Worm (Caenorhabditis elegans) whole organism, L1 larva: ENCODE measurements around the gene dsl-2.
A peak's percentile ranks its signal among the peaks of the same experiment; 100 is the strongest.

Experiments used
- C04F5.9 ChIP-seq: sonication (generic microtip); optimal IDR thresholded peaks from 2 replicates; lab custom pipeline; 2016; ENCODE audit warnings: missing genetic modification characterization, missing compliant biosample characterization
- C16A3.4 ChIP-seq: fragments of 150-350 bp; optimal IDR thresholded peaks from 2 replicates; lab custom pipeline; 2014; ENCODE audit warnings: missing biosample characterization, missing genetic modification characterization
- C34B4.2 ChIP-seq: sonication (generic microtip); optimal IDR thresholded peaks from 2 replicates; lab custom pipeline; 2017; ENCODE audit warnings: mild to moderate bottlenecking, missing genetic modification characterization, missing compliant biosample characterization
- Y116A8C.19 ChIP-seq: sonication (generic microtip); optimal IDR thresholded peaks from 2 replicates; lab custom pipeline; 2016; ENCODE audit warnings: missing compliant biosample characterization, missing genetic modification characterization, borderline replicate concordance
- aha-1 ChIP-seq: fragments of 150-350 bp; optimal IDR thresholded peaks from 2 replicates; lab custom pipeline; 2014; ENCODE audit warnings: missing biosample characterization, missing genetic modification characterization
- alr-1 ChIP-seq: fragments of 200-800 bp; sonication (Bioruptor generic); optimal IDR thresholded peaks from 2 replicates; lab custom pipeline; 2018; ENCODE audit warnings: borderline replicate concordance, mild to moderate bottlenecking, missing genetic modification characterization, missing compliant biosample characterization
- aly-2 ChIP-seq: fragments of 150-350 bp; optimal IDR thresholded peaks from 2 replicates; lab custom pipeline; 2014; ENCODE audit warnings: missing biosample characterization, missing genetic modification characterization
- ceh-63 ChIP-seq: fragments of 200-800 bp; sonication (Bioruptor generic); optimal IDR thresholded peaks from 2 replicates; lab custom pipeline; 2018; ENCODE audit warnings: mild to moderate bottlenecking, missing genetic modification characterization, missing compliant biosample characterization
- ceh-8 ChIP-seq: fragments of 200-800 bp; sonication (Bioruptor generic); optimal IDR thresholded peaks from 2 replicates; lab custom pipeline; 2018; ENCODE audit warnings: mild to moderate bottlenecking, missing genetic modification characterization, moderate library complexity, missing compliant biosample characterization
- ces-1 ChIP-seq: fragments of 150-350 bp; optimal IDR thresholded peaks from 2 replicates; lab custom pipeline; 2014; ENCODE audit warnings: missing biosample characterization, missing genetic modification reagents, missing genetic modification characterization
- dpl-1 ChIP-seq, 3 experiments: fragments of 150-350 bp in 2 of 3; sonication (generic microtip) in 1 of 3; optimal IDR thresholded peaks; 2 replicates each; lab custom pipeline; 2014 to 2017; ENCODE audit warnings: missing biosample characterization in 3 of 3, missing genetic modification characterization in 3 of 3, missing genetic modification reagents in 3 of 3
- dsc-1 ChIP-seq: sonication (generic microtip); optimal IDR thresholded peaks from 2 replicates; lab custom pipeline; 2016; ENCODE audit warnings: mild to moderate bottlenecking, missing genetic modification characterization, missing compliant biosample characterization
- egl-13 ChIP-seq: sonication (generic microtip); optimal IDR thresholded peaks from 2 replicates; lab custom pipeline; 2016; ENCODE audit warnings: missing genotype, missing genetic modification reagents, missing genetic modification characterization, missing compliant biosample characterization
- elt-2 ChIP-seq: sonication (generic microtip); optimal IDR thresholded peaks from 2 replicates; lab custom pipeline; 2016; ENCODE audit warnings: missing genetic modification characterization, mild to moderate bottlenecking, inconsistent platforms, missing compliant biosample characterization, missing genetic modification reagents
- elt-3 ChIP-seq, 6 experiments: fragments of 150-350 bp in 1 of 6; sonication (generic microtip); optimal IDR thresholded peaks; 2 replicates each; lab custom pipeline; 2017 to 2018; ENCODE audit warnings: missing biosample characterization in 6 of 6, missing genetic modification characterization in 6 of 6, inconsistent platforms in 1 of 6
- fkh-10 ChIP-seq: sonication (generic microtip); optimal IDR thresholded peaks from 2 replicates; lab custom pipeline; 2017; ENCODE audit warnings: missing biosample characterization, missing genetic modification reagents, missing genetic modification characterization
- fkh-8 ChIP-seq: sonication (generic microtip); optimal IDR thresholded peaks from 2 replicates; lab custom pipeline; 2016; ENCODE audit warnings: mild to moderate bottlenecking, missing genetic modification characterization, missing compliant biosample characterization
- fos-1 ChIP-seq: fragments of 150-350 bp; optimal IDR thresholded peaks from 2 replicates; lab custom pipeline; 2014; ENCODE audit warnings: missing biosample characterization, missing genetic modification characterization
- grh-1 ChIP-seq: fragments of 200-800 bp; sonication (Bioruptor generic); IDR thresholded peaks from 2 replicates; pipeline ENCODE4 v1.3.6; 2022; ENCODE audit warnings: missing genetic modification reagents, missing genetic modification characterization, missing compliant biosample characterization
- hpl-2 ChIP-seq: fragments of 150-350 bp; optimal IDR thresholded peaks from 2 replicates; lab custom pipeline; 2014; ENCODE audit warnings: missing biosample characterization, missing genetic modification reagents, missing genetic modification characterization
- isw-1 ChIP-seq: fragments of 200-800 bp; sonication (Bioruptor generic); IDR thresholded peaks from 2 replicates; pipeline ENCODE4 v1.3.6; 2022; ENCODE audit warnings: missing genetic modification characterization, missing compliant biosample characterization
- lin-13 ChIP-seq: fragments of 150-350 bp; optimal IDR thresholded peaks from 2 replicates; lab custom pipeline; 2014; ENCODE audit warnings: missing biosample characterization, missing genetic modification reagents, missing genetic modification characterization
- lin-14 ChIP-seq: fragments of 200-800 bp; sonication (Bioruptor generic); optimal IDR thresholded peaks from 2 replicates; lab custom pipeline; 2018; ENCODE audit warnings: mild to moderate bottlenecking, missing genetic modification characterization, moderate library complexity, missing compliant biosample characterization
- lin-35 ChIP-seq, 2 experiments: fragments of 150-350 bp; optimal IDR thresholded peaks; 2 replicates each; lab custom pipeline; 2014; ENCODE audit warnings: missing biosample characterization in 2 of 2, missing genetic modification characterization in 2 of 2, missing genetic modification reagents in 2 of 2
- lir-3 ChIP-seq: sonication (generic microtip); optimal IDR thresholded peaks from 2 replicates; lab custom pipeline; 2016; ENCODE audit warnings: mild to moderate bottlenecking, missing genetic modification characterization, moderate library complexity, missing compliant biosample characterization; ENCODE audit not compliant: poor library complexity
- lsy-2 ChIP-seq, 2 experiments: fragments of 150-350 bp; optimal IDR thresholded peaks; 2 replicates each; lab custom pipeline; 2014; ENCODE audit warnings: missing biosample characterization in 2 of 2, missing genetic modification characterization in 2 of 2
- mdl-1 ChIP-seq, 2 experiments: fragments of 150-350 bp; optimal IDR thresholded peaks; 2 replicates each; lab custom pipeline; 2014 to 2017; ENCODE audit warnings: missing biosample characterization in 2 of 2, missing genetic modification characterization in 2 of 2, inconsistent platforms in 1 of 2
- mef-2 ChIP-seq: fragments of 150-350 bp; optimal IDR thresholded peaks from 2 replicates; lab custom pipeline; 2014; ENCODE audit warnings: missing biosample characterization, missing genetic modification characterization
- mep-1 ChIP-seq: fragments of 150-350 bp; optimal IDR thresholded peaks from 2 replicates; lab custom pipeline; 2014; ENCODE audit warnings: missing biosample characterization, missing genetic modification characterization
- nhr-12 ChIP-seq: sonication (generic microtip); optimal IDR thresholded peaks from 2 replicates; lab custom pipeline; 2017; ENCODE audit warnings: missing biosample characterization, missing genetic modification characterization
- nhr-28 ChIP-seq: fragments of 150-350 bp; optimal IDR thresholded peaks from 2 replicates; lab custom pipeline; 2014; ENCODE audit warnings: missing biosample characterization, missing genetic modification characterization
- nhr-47 ChIP-seq: sonication (generic microtip); optimal IDR thresholded peaks from 2 replicates; lab custom pipeline; 2016; ENCODE audit warnings: mild to moderate bottlenecking, missing genetic modification characterization, moderate library complexity, missing compliant biosample characterization
- nhr-77 ChIP-seq: fragments of 150-350 bp; optimal IDR thresholded peaks from 2 replicates; lab custom pipeline; 2014; ENCODE audit warnings: missing biosample characterization, missing genetic modification characterization
- nhr-85 ChIP-seq: sonication (generic microtip); peaks from one replicate; lab custom pipeline; 2016; ENCODE audit warnings: missing genetic modification characterization, inconsistent platforms, missing compliant biosample characterization
- nhr-90 ChIP-seq: sonication (generic microtip); optimal IDR thresholded peaks from 2 replicates; lab custom pipeline; 2016; ENCODE audit warnings: mild to moderate bottlenecking, missing genetic modification characterization, missing compliant biosample characterization; ENCODE audit not compliant: poor library complexity
- pag-3 ChIP-seq: sonication (generic microtip); optimal IDR thresholded peaks from 2 replicates; lab custom pipeline; 2017; ENCODE audit warnings: missing genetic modification characterization, mild to moderate bottlenecking, missing compliant biosample characterization, antibody characterized with exemption, borderline replicate concordance; ENCODE audit not compliant: insufficient read depth
- pax-3 ChIP-seq: fragments of 200-800 bp; sonication (Bioruptor generic); optimal IDR thresholded peaks from 2 replicates; lab custom pipeline; 2018; ENCODE audit warnings: mild to moderate bottlenecking, missing genetic modification characterization, moderate library complexity, missing compliant biosample characterization
- pqm-1 ChIP-seq: sonication (generic microtip); optimal IDR thresholded peaks from 3 replicates; lab custom pipeline; 2017; ENCODE audit warnings: missing biosample characterization, missing genetic modification characterization
- skn-1 ChIP-seq: fragments of 150-350 bp; optimal IDR thresholded peaks from 2 replicates; lab custom pipeline; 2014; ENCODE audit warnings: missing biosample characterization, missing genetic modification characterization
- sox-4 ChIP-seq: sonication (generic microtip); optimal IDR thresholded peaks from 2 replicates; lab custom pipeline; 2016; ENCODE audit warnings: missing genetic modification characterization, missing compliant biosample characterization
- tbx-2 ChIP-seq: sonication (generic microtip); optimal IDR thresholded peaks from 2 replicates; lab custom pipeline; 2016; ENCODE audit warnings: missing genetic modification characterization, missing compliant biosample characterization
- unc-130 ChIP-seq: fragments of 150-350 bp; optimal IDR thresholded peaks from 2 replicates; lab custom pipeline; 2017; ENCODE audit warnings: missing biosample characterization, missing genetic modification characterization, inconsistent platforms
- unc-30 ChIP-seq: sonication (generic microtip); optimal IDR thresholded peaks from 2 replicates; lab custom pipeline; 2017; ENCODE audit warnings: missing biosample characterization, missing genetic modification characterization
- unc-62 ChIP-seq: fragments of 150-350 bp; optimal IDR thresholded peaks from 2 replicates; lab custom pipeline; 2014; ENCODE audit warnings: missing biosample characterization, missing genetic modification reagents, missing genetic modification characterization
- unc-98 ChIP-seq: fragments of 200-800 bp; sonication (Bioruptor generic); IDR thresholded peaks from 2 replicates; pipeline ENCODE4 v1.3.6; 2022; ENCODE audit warnings: missing genetic modification characterization, missing compliant biosample characterization
- zip-4 ChIP-seq: fragments of 200-800 bp; sonication (Bioruptor generic); optimal IDR thresholded peaks from 2 replicates; lab custom pipeline; 2018; ENCODE audit warnings: mild to moderate bottlenecking, missing genetic modification characterization, moderate library complexity, missing compliant biosample characterization

dsl-2 gene

ce11 chrIV:1168311-1168965, 36.3 kb downstream of the dsl-2 start (continued):
- TF ChIP-seq isw-1 (no peak), nhr-28 (no peak), dpl-1 (GFP tag; optimal IDR thresholded peaks at IDR 0.05; lab: Kevin White, UChicago) (peak; percentile 27 to 58 (median 31)), fkh-10 (GFP tag; lab: Kevin White, UChicago) (no peak), C34B4.2 (tag; lab: Kevin White, UChicago) (no peak), unc-30 (no peak), aha-1 (tag; lab: Kevin White, UChicago) (no peak), egl-13 (tag; lab: Kevin White, UChicago) (no peak), hpl-2 (no peak), lsy-2 (tag; optimal IDR thresholded peaks at IDR 0.05; lab: Kevin White, UChicago) (peak; percentile 32 to 65), alr-1 (no peak), nhr-77 (tag; lab: Kevin White, UChicago) (no peak), unc-62 (GFP tag; lab: Kevin White, UChicago) (no peak), nhr-12 (tag; lab: Kevin White, UChicago) (no peak), unc-98 (GFP tag; lab: Robert Waterston, UW) (no peak), mep-1 (tag; lab: Kevin White, UChicago) (peak; percentile 39), nhr-90 (tag; lab: Kevin White, UChicago) (no peak), lin-14 (GFP tag; lab: Kevin White, UChicago) (peak; percentile 91), fos-1 (tag; lab: Kevin White, UChicago) (no peak), dsc-1 (tag; lab: Kevin White, UChicago) (peak; percentile 75), nhr-85 (peak; percentile 83), lin-35 (GFP tag; optimal IDR thresholded peaks at IDR 0.05; lab: Kevin White, UChicago) (peak; percentile 22 to 54), zip-4 (GFP tag; lab: Kevin White, UChicago) (no peak), unc-130 (tag; lab: Kevin White, UChicago) (no peak), pax-3 (tag; lab: Kevin White, UChicago) (peak; percentile 71), mef-2 (tag; lab: Kevin White, UChicago) (no peak), grh-1 (GFP tag; lab: Robert Waterston, UW) (no peak), ceh-63 (no peak), aly-2 (tag; lab: Kevin White, UChicago) (no peak), C04F5.9 (tag; lab: Kevin White, UChicago) (no peak), sox-4 (tag; lab: Kevin White, UChicago) (no peak), elt-3 (tag; optimal IDR thresholded peaks at IDR 0.05; lab: Kevin White, UChicago) (no peak), ceh-8 (GFP tag; lab: Kevin White, UChicago) (peak; percentile 29)

- TF ChIP-seq unc-98 (GFP tag; lab: Robert Waterston, UW): no peak
- peak; percentile 56 for TF ChIP-seq skn-1 (tag; lab: Kevin White, UChicago)
Measured at ce11 chrIV:1167352-1167751, 37.4 kb downstream of the dsl-2 start.

DNA sequence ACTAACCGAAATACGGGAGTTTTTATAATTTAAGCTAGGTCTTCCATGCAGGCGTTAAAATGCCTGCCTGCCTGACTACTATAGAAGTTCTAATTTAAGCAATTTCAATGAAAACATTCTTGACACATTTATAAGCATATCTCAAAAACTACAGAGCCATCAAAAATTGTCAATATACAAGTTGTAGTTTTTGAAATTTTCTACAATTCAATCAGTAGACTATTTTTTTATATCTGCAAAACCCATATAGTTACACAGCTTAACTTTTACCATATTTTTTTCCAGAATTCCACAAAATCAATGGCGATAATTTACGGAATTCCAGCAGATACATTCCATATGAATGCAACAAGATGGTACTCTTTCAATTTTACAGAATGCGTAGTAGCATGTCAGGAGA, 41.6 kb downstream of the dsl-2 start, which contains the start of gene C50A2.7:
Gene C50A2.7, plus strand, starts transcription at position 301 of the 400 bp plus-strand sequence.
- TF ChIP-seq zip-4 (GFP tag; lab: Kevin White, UChicago): no peak
- TF ChIP-seq lir-3 (tag; lab: Kevin White, UChicago): no peak
- TF ChIP-seq grh-1 (GFP tag; lab: Robert Waterston, UW): no peak
- TF ChIP-seq pqm-1: no peak

ce11 chrIV:1160386-1160785, 44.4 kb downstream of the dsl-2 start, which contains the start of gene ets-8:
Gene ets-8 (minus strand): TSS chrIV:1160486.
- TF ChIP-seq tbx-2 (tag; lab: Kevin White, UChicago) (no peak), C16A3.4 (tag; lab: Kevin White, UChicago) (no peak), mep-1 (tag; lab: Kevin White, UChicago) (no peak), lsy-2 (tag; optimal IDR thresholded peaks at IDR 0.05; lab: Kevin White, UChicago) (no peak), ces-1 (GFP tag; lab: Kevin White, UChicago) (no peak), ceh-8 (GFP tag; lab: Kevin White, UChicago) (no peak), nhr-47 (tag; lab: Kevin White, UChicago) (no peak), mdl-1 (tag; optimal IDR thresholded peaks at IDR 0.05; lab: Kevin White, UChicago) (no peak), elt-2 (tag; lab: Kevin White, UChicago) (no peak), Y116A8C.19 (tag; lab: Kevin White, UChicago) (no peak), pag-3 (no peak), lin-35 (GFP tag; optimal IDR thresholded peaks at IDR 0.05; lab: Kevin White, UChicago) (no peak), lin-13 (GFP tag; lab: Kevin White, UChicago) (no peak), fkh-8 (tag; lab: Kevin White, UChicago) (no peak), alr-1 (no peak)
